Fruit fly (Drosophila melanogaster): Measurements from ENCODE around the gene gdl-ORF39.

gdl-ORF39 gene

dm6 chr3L:15537916-15538581 lies 28.8 kb downstream of the gdl-ORF39 start (continued):
- peak in 1 of 2 experiments; percentile 32 for TF ChIP-seq Pdp1 (GFP tag; optimal IDR thresholded peaks at IDR 0.05)
- TF ChIP-seq danr (GFP tag; IDR thresholded peaks at IDR 0.05): no peak
- TF ChIP-seq fd3F (GFP tag; optimal IDR thresholded peaks at IDR 0.05): peak; percentile 7
- TF ChIP-seq CG8924 (tag; optimal IDR thresholded peaks at IDR 0.05): peak; percentile 77
- TF ChIP-seq HmgZ (tag; optimal IDR thresholded peaks at IDR 0.05): no peak
- peak; percentile 21 for TF ChIP-seq ems (GFP tag; optimal IDR thresholded peaks at IDR 0.05)
- TF ChIP-seq corto (GFP tag; optimal IDR thresholded peaks at IDR 0.05): no peak
- TF ChIP-seq gem (tag; optimal IDR thresholded peaks at IDR 0.05): peak; percentile 89
- TF ChIP-seq sug (tag; optimal IDR thresholded peaks at IDR 0.05): no peak
- TF ChIP-seq kni (GFP tag; optimal IDR thresholded peaks at IDR 0.05): no peak
- no peak for TF ChIP-seq Hr39 (optimal IDR thresholded peaks at IDR 0.05)
- no peak for TF ChIP-seq CG14050 (GFP tag; IDR thresholded peaks at IDR 0.05)
- peak; percentile 63 for TF ChIP-seq trh (GFP tag; optimal IDR thresholded peaks at IDR 0.05)
- no peak for TF ChIP-seq tna (GFP tag; IDR thresholded peaks at IDR 0.05; ENCODE audit: partially characterized antibody)
- no peak for TF ChIP-seq CG17802 (tag; optimal IDR thresholded peaks at IDR 0.05)
- no peak for TF ChIP-seq CG4854 (GFP tag; optimal IDR thresholded peaks at IDR 0.05)
- TF ChIP-seq lbe (GFP tag; optimal IDR thresholded peaks at IDR 0.05): no peak
- no peak for TF ChIP-seq lov (optimal IDR thresholded peaks at IDR 0.05)
- TF ChIP-seq lov (GFP tag; IDR thresholded peaks at IDR 0.05): no peak
- no peak for TF ChIP-seq CG31365 (tag; optimal IDR thresholded peaks at IDR 0.05)
- no peak for TF ChIP-seq gsb (GFP tag; IDR thresholded peaks at IDR 0.05)
- peak; percentile 64 for TF ChIP-seq ind (GFP tag; optimal IDR thresholded peaks at IDR 0.05)
- TF ChIP-seq gcm (GFP tag; optimal IDR thresholded peaks at IDR 0.05): peak; percentile 51
- peak; percentile 32 for TF ChIP-seq slp2 (GFP tag; optimal IDR thresholded peaks at IDR 0.05)
- peak; percentile 6 for TF ChIP-seq CG10431 (GFP tag; optimal IDR thresholded peaks at IDR 0.05)
- TF ChIP-seq jing (GFP tag; optimal IDR thresholded peaks at IDR 0.05): peak; percentile 23
- TF ChIP-seq Lhr (GFP tag; optimal IDR thresholded peaks at IDR 0.05): no peak
- TF ChIP-seq CG32532 (GFP tag; IDR thresholded peaks at IDR 0.05): no peak; the same call in 1 of the 2 replicates
- peak; percentile 71 for TF ChIP-seq CG13424 (tag; optimal IDR thresholded peaks at IDR 0.05)
- no peak for TF ChIP-seq HLHmδ (GFP tag; optimal IDR thresholded peaks at IDR 0.05)
- TF ChIP-seq tgo (GFP tag; IDR thresholded peaks at IDR 0.05): peak; percentile 61
- no peak for TF ChIP-seq Tbp (GFP tag; optimal IDR thresholded peaks at IDR 0.05)
- no peak for TF ChIP-seq da (GFP tag; optimal IDR thresholded peaks at IDR 0.05)
- 0 out of 2 replicates have a peak, but pooled peaks have one; percentile 10 for TF ChIP-seq Rx (GFP tag; IDR thresholded peaks at IDR 0.05)
- peak; percentile 82 for TF ChIP-seq CG7556 (GFP tag; optimal IDR thresholded peaks at IDR 0.05)
- TF ChIP-seq toy (GFP tag; IDR thresholded peaks at IDR 0.05): 0 out of 2 replicates have a peak, but pooled peaks have one; percentile 16
- TF ChIP-seq CG16813 (GFP tag; IDR thresholded peaks at IDR 0.05; ENCODE audit: partially characterized antibody): no peak
- no peak for TF ChIP-seq al (GFP tag; IDR thresholded peaks at IDR 0.05)
- no peak for TF ChIP-seq p53 (GFP tag; optimal IDR thresholded peaks at IDR 0.05)
- peak; percentile 31 for TF ChIP-seq Deaf1 (tag; optimal IDR thresholded peaks at IDR 0.05)
- no peak for TF ChIP-seq CG7963 (GFP tag; IDR thresholded peaks at IDR 0.05; ENCODE audit: partially characterized antibody)
- no peak for TF ChIP-seq CG10565 (GFP tag; optimal IDR thresholded peaks at IDR 0.05)
- TF ChIP-seq Lpt (GFP tag; optimal IDR thresholded peaks at IDR 0.05): no peak
- TF ChIP-seq Jarid2 (GFP tag; optimal IDR thresholded peaks at IDR 0.05): no peak
- no peak for TF ChIP-seq Dad (GFP tag; optimal IDR thresholded peaks at IDR 0.05)
- peak; percentile 76 for TF ChIP-seq Ssrp (tag; optimal IDR thresholded peaks at IDR 0.05)
- TF ChIP-seq CG8388 (GFP tag; optimal IDR thresholded peaks at IDR 0.05): peak; percentile 77
- TF ChIP-seq CG33557 (GFP tag; optimal IDR thresholded peaks at IDR 0.05): peak; percentile 46
- TF ChIP-seq oc (tag; optimal IDR thresholded peaks at IDR 0.05): peak; percentile 58
- TF ChIP-seq nmo (GFP tag; optimal IDR thresholded peaks at IDR 0.05): peak; percentile 88

All from whole organism, embryonic.